Fruit fly (Drosophila melanogaster) whole organism: ENCODE results near the gene Dic1.

Experiments
- CG8478 ChIP-seq: fragments of >200 bp; optimal IDR thresholded peaks from 2 replicates; lab custom pipeline; 2018; ENCODE audit warnings: inconsistent platforms
- Dll ChIP-seq: fragments of >200 bp; optimal IDR thresholded peaks from 2 replicates; lab custom pipeline; 2017
- EcR ChIP-seq, 2 experiments: fragments of >200 bp; optimal IDR thresholded peaks; 2 replicates each; lab custom pipeline; 2017; ENCODE audit warnings: missing biosample characterization in 2 of 2, missing genetic modification characterization in 2 of 2, missing genetic modification reagents in 2 of 2
- pan ChIP-seq: fragments of >200 bp; optimal IDR thresholded peaks from 2 replicates; lab custom pipeline; 2017
- psq ChIP-seq: fragments of >200 bp; optimal IDR thresholded peaks from 2 replicates; lab custom pipeline; 2017
- usp ChIP-seq: fragments of >200 bp; optimal IDR thresholded peaks from 2 replicates; lab custom pipeline; 2017; ENCODE audit warnings: missing biosample characterization, missing genetic modification characterization, mixed read lengths

Gene Dic1

dm6 chr3R:13412704-13413103, 48.0 kb downstream of the Dic1 start:
- no peak for TF ChIP-seq CG8478 (lab: Kevin White, UChicago)
- no peak for TF ChIP-seq Dll (lab: Kevin White, UChicago)
- no peak for TF ChIP-seq usp
- TF ChIP-seq EcR (GFP tag; optimal IDR thresholded peaks at IDR 0.05; lab: Kevin White, UChicago), result no peak
- TF ChIP-seq pan (lab: Kevin White, UChicago), result no peak
- TF ChIP-seq psq (lab: Kevin White, UChicago), result no peak

- TF ChIP-seq pan (lab: Kevin White, UChicago) (no peak), psq (lab: Kevin White, UChicago) (no peak), Dll (lab: Kevin White, UChicago) (no peak), usp (no peak), CG8478 (lab: Kevin White, UChicago) (no peak), EcR (GFP tag; optimal IDR thresholded peaks at IDR 0.05; lab: Kevin White, UChicago) (no peak)
Observed at dm6 chr3R:13415186-13415585, 50.4 kb downstream of the Dic1 start, which contains the start of gene yellow-e. yellow-e (minus strand) TSS chr3R:13415286.

- TF ChIP-seq CG8478 (lab: Kevin White, UChicago) (no peak), Dll (lab: Kevin White, UChicago) (no peak), EcR (GFP tag; optimal IDR thresholded peaks at IDR 0.05; lab: Kevin White, UChicago) (no peak), psq (lab: Kevin White, UChicago) (no peak), usp (no peak), pan (lab: Kevin White, UChicago) (no peak)
Observed at dm6 chr3R:13417067-13417595, 52.4 kb downstream of the Dic1 start.
